Worm (Caenorhabditis elegans) whole organism, L2 larva: Measurements from ENCODE around the gene C29E4.10.

ENCODE experiments used
- egl-27 ChIP-seq: sonication (generic microtip); optimal IDR thresholded peaks from 3 replicates; lab custom pipeline; 2017; ENCODE audit warnings: missing biosample characterization, missing genetic modification reagents, missing genetic modification characterization
- lin-39 ChIP-seq: fragments of 150-350 bp; optimal IDR thresholded peaks from 2 replicates; lab custom pipeline; 2014; ENCODE audit warnings: missing biosample characterization, missing genetic modification reagents, missing genetic modification characterization
- nhr-10 ChIP-seq: sonication (generic microtip); optimal IDR thresholded peaks from 2 replicates; lab custom pipeline; 2017; ENCODE audit warnings: missing biosample characterization, missing genetic modification characterization
- sem-4 ChIP-seq: fragments of 150-350 bp; optimal IDR thresholded peaks from 2 replicates; lab custom pipeline; 2014; ENCODE audit warnings: missing biosample characterization, missing genetic modification reagents, missing genetic modification characterization
- ztf-11 ChIP-seq: sonication (generic microtip); optimal IDR thresholded peaks from 2 replicates; lab custom pipeline; 2017; ENCODE audit warnings: missing biosample characterization, missing genetic modification characterization

ce11 chrIII:7913488-7913887 lies 24.2 kb upstream of the C29E4.10 start, which contains the start of gene ZK688.12:
- TF ChIP-seq egl-27, result no peak
- TF ChIP-seq lin-39 (tag; lab: Kevin White, UChicago), result no peak
- no peak for TF ChIP-seq nhr-10
- TF ChIP-seq sem-4 (tag; lab: Kevin White, UChicago), result no peak
- no peak for TF ChIP-seq ztf-11
